Fruit fly (Drosophila melanogaster) whole organism, embryonic: Measurements from ENCODE around the gene CG8870.

ENCODE experiments used
- CG43689 ChIP-seq: fragments of 200-800 bp; sonication (Bioruptor generic); IDR thresholded peaks from 2 replicates; pipeline ENCODE4 v1.3.6; 2022; ENCODE audit warnings: missing biosample characterization, missing genetic modification characterization
- corto ChIP-seq: fragments of 200-800 bp; sonication (Bioruptor generic); optimal IDR thresholded peaks from 2 replicates; lab custom pipeline; 2016; ENCODE audit warnings: missing biosample characterization, mild to moderate bottlenecking, missing genetic modification characterization, moderate library complexity
- h ChIP-seq: fragments of >200 bp; optimal IDR thresholded peaks from 2 replicates; lab custom pipeline; 2017
- stwl ChIP-seq: fragments of 200-800 bp; sonication (Bioruptor generic); optimal IDR thresholded peaks from 3 replicates; lab custom pipeline; 2018; ENCODE audit warnings: missing biosample characterization, mild to moderate bottlenecking, missing genetic modification characterization, moderate library complexity
- tgo ChIP-seq: fragments of 200-800 bp; sonication (Bioruptor generic); IDR thresholded peaks from 3 replicates; pipeline ENCODE4 v1.3.6; 2022; ENCODE audit warnings: missing biosample characterization, missing genetic modification characterization
- tx ChIP-seq: fragments of 200-800 bp; sonication (Bioruptor generic); optimal IDR thresholded peaks from 2 replicates; lab custom pipeline; 2016; ENCODE audit warnings: missing biosample characterization, missing genetic modification characterization

dm6 chr3R:13422178-13422577, 42.5 kb downstream of the CG8870 start:
- TF ChIP-seq tx (GFP tag; lab: Kevin White, UChicago), result no peak
- no peak for TF ChIP-seq tgo (GFP tag; lab: Robert Waterston, UW)
- no peak for TF ChIP-seq corto (GFP tag; lab: Kevin White, UChicago)
- no peak for TF ChIP-seq CG43689 (GFP tag; lab: Robert Waterston, UW)
- no peak for TF ChIP-seq stwl
- TF ChIP-seq h, result no peak
